Worm (Caenorhabditis elegans) whole organism, L3 larva: ENCODE data around the gene ubq-1.

Experiments
- R02D3.7 ChIP-seq: fragments of 150-350 bp; optimal IDR thresholded peaks from 2 replicates; lab custom pipeline; 2014; ENCODE audit warnings: missing biosample characterization, missing genetic modification characterization
- aly-2 ChIP-seq: fragments of 150-350 bp; optimal IDR thresholded peaks from 2 replicates; lab custom pipeline; 2014; ENCODE audit warnings: missing biosample characterization, missing genetic modification characterization
- ama-1 ChIP-seq: fragments of 150-350 bp; optimal IDR thresholded peaks from 2 replicates; lab custom pipeline; 2018
- ceh-82 ChIP-seq: fragments of 150-350 bp; optimal IDR thresholded peaks from 2 replicates; lab custom pipeline; 2014; ENCODE audit warnings: missing biosample characterization, missing genetic modification characterization
- daf-12 ChIP-seq: fragments of 150-350 bp; optimal IDR thresholded peaks from 2 replicates; lab custom pipeline; 2014; ENCODE audit warnings: missing biosample characterization, missing genetic modification reagents, missing genetic modification characterization
- egl-27 ChIP-seq: sonication (generic microtip); optimal IDR thresholded peaks from 4 replicates; lab custom pipeline; 2017; ENCODE audit warnings: missing biosample characterization, missing genetic modification reagents, missing genetic modification characterization
- elt-2 ChIP-seq: sonication (generic microtip); optimal IDR thresholded peaks from 2 replicates; lab custom pipeline; 2016; ENCODE audit warnings: missing genetic modification reagents, mild to moderate bottlenecking, missing genetic modification characterization, missing compliant biosample characterization
- elt-3 ChIP-seq, 3 experiments: fragments of 150-350 bp in 1 of 3; sonication (generic microtip) in 2 of 3; optimal IDR thresholded peaks; 2 replicates in 2 of 3; 4 replicates in 1 of 3; lab custom pipeline; 2014 to 2017; ENCODE audit warnings: missing biosample characterization in 3 of 3, missing genetic modification characterization in 3 of 3
- eor-1 ChIP-seq, 2 experiments: fragments of 150-350 bp; optimal IDR thresholded peaks; 2 replicates each; lab custom pipeline; 2014 to 2018; ENCODE audit warnings: missing biosample characterization in 2 of 2, missing genetic modification characterization in 2 of 2
- fos-1 ChIP-seq: fragments of 150-350 bp; optimal IDR thresholded peaks from 2 replicates; lab custom pipeline; 2014; ENCODE audit warnings: missing biosample characterization, missing genetic modification characterization
- hmg-11 ChIP-seq: sonication (generic microtip); optimal IDR thresholded peaks from 2 replicates; lab custom pipeline; 2016; ENCODE audit warnings: missing genetic modification characterization, missing compliant biosample characterization
- lin-15B ChIP-seq: fragments of 150-350 bp; optimal IDR thresholded peaks from 2 replicates; lab custom pipeline; 2014; ENCODE audit warnings: missing biosample characterization, missing genetic modification characterization
- nfya-1 ChIP-seq: sonication (generic microtip); optimal IDR thresholded peaks from 2 replicates; lab custom pipeline; 2017; ENCODE audit warnings: missing genetic modification characterization, mild to moderate bottlenecking, missing compliant biosample characterization, antibody characterized with exemption, moderate library complexity; ENCODE audit not compliant: insufficient read depth
- nhr-11 ChIP-seq: fragments of 150-350 bp; optimal IDR thresholded peaks from 2 replicates; lab custom pipeline; 2014; ENCODE audit warnings: missing biosample characterization, missing genetic modification characterization
- nhr-12 ChIP-seq: fragments of 150-350 bp; optimal IDR thresholded peaks from 2 replicates; lab custom pipeline; 2014; ENCODE audit warnings: missing biosample characterization, missing genetic modification characterization
- nhr-23 ChIP-seq: fragments of 150-350 bp; optimal IDR thresholded peaks from 2 replicates; lab custom pipeline; 2014; ENCODE audit warnings: missing biosample characterization, missing genetic modification reagents, missing genetic modification characterization
- nhr-25 ChIP-seq: sonication (generic microtip); optimal IDR thresholded peaks from 2 replicates; lab custom pipeline; 2017; ENCODE audit warnings: missing biosample characterization, missing genetic modification characterization
- nhr-43 ChIP-seq: sonication (generic microtip); optimal IDR thresholded peaks from 2 replicates; lab custom pipeline; 2016; ENCODE audit warnings: mild to moderate bottlenecking, missing genetic modification characterization, missing compliant biosample characterization; ENCODE audit not compliant: poor library complexity, severe bottlenecking
- nhr-67 ChIP-seq: fragments of 150-350 bp; optimal IDR thresholded peaks from 2 replicates; lab custom pipeline; 2014; ENCODE audit warnings: missing biosample characterization, missing genetic modification characterization
- nhr-77 ChIP-seq: fragments of 150-350 bp; optimal IDR thresholded peaks from 2 replicates; lab custom pipeline; 2014; ENCODE audit warnings: missing biosample characterization, missing genetic modification characterization
- pha-4 ChIP-seq: fragments of 150-350 bp; optimal IDR thresholded peaks from 2 replicates; lab custom pipeline; 2014; ENCODE audit warnings: missing biosample characterization, missing genetic modification reagents, missing genetic modification characterization
- pqm-1 ChIP-seq: fragments of 150-350 bp; optimal IDR thresholded peaks from 2 replicates; lab custom pipeline; 2017; ENCODE audit warnings: missing biosample characterization, missing genetic modification characterization, inconsistent platforms
- sea-2 ChIP-seq: fragments of 150-350 bp; sonication (generic microtip); optimal IDR thresholded peaks from 4 replicates; lab custom pipeline; 2014; ENCODE audit warnings: missing biosample characterization, missing genetic modification reagents, missing genetic modification characterization
- skn-1 ChIP-seq: fragments of 150-350 bp; optimal IDR thresholded peaks from 2 replicates; lab custom pipeline; 2014; ENCODE audit warnings: missing biosample characterization, missing genetic modification characterization
- snpc-4 ChIP-seq: fragments of 150-350 bp; optimal IDR thresholded peaks from 2 replicates; lab custom pipeline; 2014; ENCODE audit warnings: missing biosample characterization, missing genetic modification characterization
- unc-39 ChIP-seq: sonication (generic microtip); optimal IDR thresholded peaks from 4 replicates; lab custom pipeline; 2017; ENCODE audit warnings: missing biosample characterization, missing genetic modification characterization
- unc-62 ChIP-seq: fragments of 150-350 bp; sonication (generic microtip); optimal IDR thresholded peaks from 4 replicates; lab custom pipeline; 2014; ENCODE audit warnings: missing biosample characterization, missing genetic modification reagents, missing genetic modification characterization
- zag-1 ChIP-seq: fragments of 150-350 bp; optimal IDR thresholded peaks from 2 replicates; lab custom pipeline; 2014; ENCODE audit warnings: missing biosample characterization, missing genetic modification characterization
- ztf-4 ChIP-seq: fragments of 150-350 bp; optimal IDR thresholded peaks from 2 replicates; lab custom pipeline; 2014; ENCODE audit warnings: missing biosample characterization, missing genetic modification characterization

ubq-1 gene

ce11 chrIII:5951589-5952378 is 11.7 kb downstream of the ubq-1 start (continued):
- TF ChIP-seq aly-2 (no peak), nhr-43 (tag; lab: Kevin White, UChicago) (no peak), nhr-11 (tag; lab: Kevin White, UChicago) (no peak), skn-1 (no peak)

DNA sequence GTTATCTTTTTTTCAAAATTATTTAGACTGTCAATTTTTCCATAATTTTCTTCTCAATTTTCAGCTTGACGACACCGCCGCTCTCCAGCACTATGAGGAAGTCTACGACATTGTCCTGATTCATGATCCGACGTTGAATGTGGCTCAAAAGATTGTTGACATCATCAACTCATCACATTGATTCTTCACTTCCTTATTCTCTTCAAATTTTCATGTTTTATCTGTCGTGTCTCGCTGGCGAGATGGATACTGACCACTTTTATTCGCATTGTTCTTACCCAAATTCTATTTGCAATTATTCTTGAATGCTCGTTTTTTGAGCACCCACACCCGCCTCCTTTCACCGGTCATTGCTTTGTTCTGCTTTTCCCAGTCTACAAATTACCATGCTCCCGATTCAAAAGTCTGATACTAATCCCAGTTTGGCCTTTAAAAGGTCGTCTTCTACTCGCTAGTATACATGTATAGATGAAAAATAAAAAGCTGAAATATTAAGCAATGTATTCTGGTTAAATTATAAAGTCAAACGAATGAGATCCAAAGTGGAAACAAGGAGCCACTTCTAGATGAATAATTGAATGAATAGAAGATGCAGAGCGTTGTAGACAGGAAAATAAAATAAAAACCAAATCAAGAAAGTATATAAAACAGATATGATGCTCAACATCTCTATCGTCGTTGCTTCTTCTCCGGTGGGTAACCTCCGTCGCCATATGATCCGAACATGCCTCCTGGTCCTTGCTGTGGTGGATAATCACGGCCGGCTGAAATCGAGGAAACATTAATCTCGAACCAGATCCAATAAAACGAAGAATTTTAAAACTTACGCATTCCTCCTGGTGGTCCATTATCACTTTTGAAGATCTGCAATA is 13.2 kb downstream of the ubq-1 start:
- peak; percentile 73 for TF ChIP-seq aly-2
- TF ChIP-seq fos-1, result no peak
- TF ChIP-seq ztf-4 (tag; lab: Kevin White, UChicago), result peak; percentile 6
- peak; percentile 35 for TF ChIP-seq ama-1 (lab: Kevin White, UChicago)
- TF ChIP-seq pha-4, result peak; percentile 12
- TF ChIP-seq nhr-12 (tag; lab: Kevin White, UChicago), result no peak
- peak; percentile 55 for TF ChIP-seq nhr-43 (tag; lab: Kevin White, UChicago)
- TF ChIP-seq lin-15B (tag; lab: Kevin White, UChicago), result no peak
- TF ChIP-seq pqm-1 (tag; lab: Kevin White, UChicago), result peak; percentile 15
- TF ChIP-seq nhr-25, result peak; percentile 67
- TF ChIP-seq nhr-23 (tag; lab: Kevin White, UChicago), result peak; percentile 42
- peak; percentile 40 for TF ChIP-seq nhr-77 (tag; lab: Kevin White, UChicago)

DNA sequence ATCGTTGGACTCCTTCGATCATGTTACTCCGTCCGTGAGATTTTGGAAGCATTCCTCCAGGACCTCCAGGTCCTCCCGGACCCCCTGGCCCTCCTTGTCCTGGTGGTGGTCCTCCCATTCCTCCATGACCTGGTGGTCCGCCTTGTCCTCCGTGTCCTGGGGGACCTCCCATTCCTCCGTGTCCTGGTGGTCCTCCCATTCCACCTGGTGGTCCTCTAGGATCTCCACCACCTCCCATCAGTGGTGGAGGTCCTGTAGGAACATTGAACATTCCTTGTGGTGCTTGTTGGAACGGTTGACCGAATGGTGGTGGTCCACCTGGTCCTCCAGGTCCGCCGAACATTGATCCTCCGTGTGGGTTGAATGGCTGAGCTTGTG is 13.8 kb downstream of the ubq-1 start:
- TF ChIP-seq nhr-23 (tag; lab: Kevin White, UChicago), result no peak
- no peak for TF ChIP-seq pqm-1 (tag; lab: Kevin White, UChicago)
- no peak for TF ChIP-seq sea-2 (GFP tag; lab: Kevin White, UChicago)
- no peak for TF ChIP-seq nhr-25
- no peak for TF ChIP-seq nhr-12 (tag; lab: Kevin White, UChicago)
- TF ChIP-seq lin-15B (tag; lab: Kevin White, UChicago), result no peak
- no peak for TF ChIP-seq daf-12
- no peak for TF ChIP-seq ceh-82 (tag; lab: Kevin White, UChicago)

ce11 chrIII:5958172-5958886 is 18.3 kb downstream of the ubq-1 start, which contains the start of the genes nono-1 and nop-1:
Gene nono-1 (minus strand): TSS chrIII:5958246.
Gene nop-1 (plus strand): TSS chrIII:5958722.
- TF ChIP-seq egl-27 (tag; lab: Kevin White, UChicago) (no peak), nhr-77 (tag; lab: Kevin White, UChicago) (no peak), eor-1 (tag; optimal IDR thresholded peaks at IDR 0.05; lab: Kevin White, UChicago) (no peak), nfya-1 (tag; lab: Kevin White, UChicago) (peak; percentile 84), nhr-67 (no peak), unc-39 (tag; lab: Kevin White, UChicago) (no peak), snpc-4 (tag; lab: Kevin White, UChicago) (peak; percentile 36), hmg-11 (tag; lab: Kevin White, UChicago) (peak; percentile 1), nhr-43 (tag; lab: Kevin White, UChicago) (no peak), zag-1 (no peak), R02D3.7 (tag; lab: Kevin White, UChicago) (no peak), ceh-82 (tag; lab: Kevin White, UChicago) (no peak), elt-2 (tag; lab: Kevin White, UChicago) (no peak), nhr-25 (no peak), nhr-11 (tag; lab: Kevin White, UChicago) (no peak)

DNA sequence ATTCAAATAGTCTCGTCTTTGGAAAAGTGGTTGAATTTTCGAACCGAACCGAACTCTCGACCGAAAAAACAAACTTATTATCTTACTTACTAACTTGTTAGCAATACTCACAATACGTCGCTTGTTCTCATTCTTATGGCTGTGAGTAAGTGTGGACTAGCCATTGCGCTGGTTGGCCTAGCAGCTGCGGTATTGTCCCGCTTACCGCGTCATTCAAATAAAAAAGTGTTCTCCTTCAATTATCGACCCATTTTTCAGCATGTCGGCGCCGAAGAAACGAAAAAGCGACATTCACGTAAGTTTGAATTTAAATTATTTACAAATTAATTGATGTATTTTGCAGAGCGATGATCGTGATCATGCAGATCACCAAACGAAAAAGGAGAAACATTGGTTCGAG is 19.0 kb downstream of the ubq-1 start:
- TF ChIP-seq nhr-77 (tag; lab: Kevin White, UChicago), result no peak
- peak; percentile 39 for TF ChIP-seq pha-4
- TF ChIP-seq daf-12, result no peak
- no peak for TF ChIP-seq skn-1
- no peak for TF ChIP-seq elt-3 (tag; optimal IDR thresholded peaks at IDR 0.05; lab: Kevin White, UChicago)
- no peak for TF ChIP-seq unc-62
